Worm (Caenorhabditis elegans): ENCODE measurements around the gene F53F1.3.

The F53F1.3 gene

ce11 chrV:13391378-13392258, 16.4 kb upstream of the F53F1.3 start, which contains the start of gene somi-1:
Gene somi-1, minus strand, starts transcription at chrV:13391395.
- peak; percentile 6 for TF ChIP-seq tbx-2 (tag; optimal IDR thresholded peaks at IDR 0.05)
- no peak for TF ChIP-seq ceh-24 (tag; optimal IDR thresholded peaks at IDR 0.05)
- peak; percentile 98 for TF ChIP-seq unc-42 (tag; optimal IDR thresholded peaks at IDR 0.05)
- peak; percentile 28 for TF ChIP-seq ceh-31 (tag; optimal IDR thresholded peaks at IDR 0.05)

- TF ChIP-seq ceh-6 (GFP tag; optimal IDR thresholded peaks at IDR 0.05) (no peak), unc-86 (tag; optimal IDR thresholded peaks at IDR 0.05) (no peak), elt-2 (tag; optimal IDR thresholded peaks at IDR 0.05) (no peak), pha-4 (tag; optimal IDR thresholded peaks at IDR 0.05) (no peak), K02D7.2 (tag; optimal IDR thresholded peaks at IDR 0.05) (no peak), hlh-8 (tag; optimal IDR thresholded peaks at IDR 0.05) (no peak), ceh-30 (tag; optimal IDR thresholded peaks at IDR 0.05) (no peak), lim-6 (tag; optimal IDR thresholded peaks at IDR 0.05) (no peak), eyg-1 (tag; optimal IDR thresholded peaks at IDR 0.05) (no peak), ahr-1 (tag; optimal IDR thresholded peaks at IDR 0.05) (no peak), ceh-45 (GFP tag; IDR thresholded peaks at IDR 0.05) (no peak), syd-9 (tag; optimal IDR thresholded peaks at IDR 0.05) (peak; percentile 79), ceh-34 (tag; optimal IDR thresholded peaks at IDR 0.05) (peak; percentile 81), che-1 (tag; optimal IDR thresholded peaks at IDR 0.05) (peak; percentile 12), hlh-13 (GFP tag; optimal IDR thresholded peaks at IDR 0.05) (peak; percentile 10), madf-2 (tag; optimal IDR thresholded peaks at IDR 0.05) (peak; percentile 24), dve-1 (tag; optimal IDR thresholded peaks at IDR 0.05) (no peak), pqm-1 (tag; optimal IDR thresholded peaks at IDR 0.05) (no peak), pat-9 (tag; optimal IDR thresholded peaks at IDR 0.05) (peak; percentile 75), ceh-9 (tag; optimal IDR thresholded peaks at IDR 0.05) (no peak), hlh-30 (tag; optimal IDR thresholded peaks at IDR 0.05; ENCODE audit: insufficient read depth) (no peak), unc-42 (tag; optimal IDR thresholded peaks at IDR 0.05) (peak; percentile 19), ref-2 (tag; optimal IDR thresholded peaks at IDR 0.05) (peak; percentile 25), nhr-11 (tag; optimal IDR thresholded peaks at IDR 0.05) (no peak), lin-11 (tag; optimal IDR thresholded peaks at IDR 0.05) (no peak), hlh-6 (tag; optimal IDR thresholded peaks at IDR 0.05) (no peak), tbx-2 (tag; optimal IDR thresholded peaks at IDR 0.05) (peak; percentile 60), ceh-14 (tag; optimal IDR thresholded peaks at IDR 0.05) (no peak), zip-5 (tag; optimal IDR thresholded peaks at IDR 0.05) (no peak), sox-4 (tag; optimal IDR thresholded peaks at IDR 0.05) (peak; percentile 51), ceh-48 (tag; optimal IDR thresholded peaks at IDR 0.05) (peak; percentile 5), sdc-2 (tag; optimal IDR thresholded peaks at IDR 0.05) (peak; percentile 50), sox-2 (GFP tag; IDR thresholded peaks at IDR 0.05) (no peak), ceh-24 (tag; optimal IDR thresholded peaks at IDR 0.05) (no peak), hlh-15 (tag; optimal IDR thresholded peaks at IDR 0.05) (no peak), odd-2 (tag; optimal IDR thresholded peaks at IDR 0.05) (no peak), npax-4 (tag; optimal IDR thresholded peaks at IDR 0.05) (no peak), ceh-22 (tag; optimal IDR thresholded peaks at IDR 0.05) (no peak), mec-3 (tag; optimal IDR thresholded peaks at IDR 0.05; ENCODE audit: borderline replicate concordance) (peak; percentile 46), elt-4 (tag; optimal IDR thresholded peaks at IDR 0.05) (no peak), pag-3 (tag; optimal IDR thresholded peaks at IDR 0.05; ENCODE audit: borderline replicate concordance) (no peak), dmd-4 (tag; optimal IDR thresholded peaks at IDR 0.05; ENCODE audit: borderline replicate concordance) (no peak), nhr-232 (tag; optimal IDR thresholded peaks at IDR 0.05) (no peak), ets-4 (tag; optimal IDR thresholded peaks at IDR 0.05) (no peak), unc-55 (GFP tag; optimal IDR thresholded peaks at IDR 0.05) (peak; percentile 30), ceh-18 (tag; optimal IDR thresholded peaks at IDR 0.05) (peak; percentile 91), C38D4.7 (GFP tag; optimal IDR thresholded peaks at IDR 0.05) (no peak), fkh-10 (GFP tag; optimal IDR thresholded peaks at IDR 0.05) (no peak)
Measured at ce11 chrV:13393333-13393803, 14.7 kb upstream of the F53F1.3 start.
